Worm (Caenorhabditis elegans) whole organism, early embryonic: ENCODE data around the gene F58A6.1.

Source experiments
- B0310.2 ChIP-seq: sonication (generic microtip); optimal IDR thresholded peaks from 2 replicates; lab custom pipeline; 2016; ENCODE audit warnings: mild to moderate bottlenecking, missing genetic modification characterization, missing compliant biosample characterization
- F13C5.2 ChIP-seq: sonication (generic microtip); optimal IDR thresholded peaks from 2 replicates; lab custom pipeline; 2017; ENCODE audit warnings: mild to moderate bottlenecking, missing genetic modification characterization, inconsistent platforms, missing compliant biosample characterization
- aly-1 ChIP-seq: sonication (generic microtip); optimal IDR thresholded peaks from 2 replicates; lab custom pipeline; 2016; ENCODE audit warnings: missing genetic modification characterization, missing compliant biosample characterization
- ama-1 ChIP-seq: fragments of 150-350 bp; optimal IDR thresholded peaks from 2 replicates; lab custom pipeline; 2014
- ceh-13 ChIP-seq: fragments of 200-800 bp; sonication (Bioruptor generic); optimal IDR thresholded peaks from 2 replicates; lab custom pipeline; 2018; ENCODE audit warnings: mild to moderate bottlenecking, missing genetic modification characterization, missing compliant biosample characterization
- ceh-36 ChIP-seq: sonication (generic microtip); optimal IDR thresholded peaks from 2 replicates; lab custom pipeline; 2016; ENCODE audit warnings: missing genetic modification characterization, inconsistent platforms, missing compliant biosample characterization
- ets-7 ChIP-seq: sonication (generic microtip); optimal IDR thresholded peaks from 2 replicates; lab custom pipeline; 2016; ENCODE audit warnings: missing genotype, missing genetic modification characterization, missing compliant biosample characterization
- flt-1 ChIP-seq: fragments of 200-800 bp; sonication (Bioruptor generic); IDR thresholded peaks from 2 replicates; pipeline ENCODE4 v1.3.6; 2022; ENCODE audit warnings: missing genetic modification characterization, missing compliant biosample characterization
- hmbx-1 ChIP-seq: sonication (generic microtip); optimal IDR thresholded peaks from 2 replicates; lab custom pipeline; 2016; ENCODE audit warnings: mild to moderate bottlenecking, missing genetic modification characterization, missing compliant biosample characterization
- hmg-4 ChIP-seq: fragments of 200-800 bp; sonication (Bioruptor generic); optimal IDR thresholded peaks from 2 replicates; lab custom pipeline; 2018; ENCODE audit warnings: mild to moderate bottlenecking, missing genetic modification characterization, missing compliant biosample characterization
- hnd-1 ChIP-seq: sonication (generic microtip); optimal IDR thresholded peaks from 2 replicates; lab custom pipeline; 2016; ENCODE audit warnings: missing genetic modification characterization, missing compliant biosample characterization
- pes-1 ChIP-seq: fragments of 200-800 bp; sonication (Bioruptor generic); IDR thresholded peaks from 2 replicates; pipeline ENCODE4 v1.3.6; 2022; ENCODE audit warnings: missing genetic modification reagents, missing genetic modification characterization, missing compliant biosample characterization
- scrt-1 ChIP-seq: fragments of 200-800 bp; sonication (Bioruptor generic); IDR thresholded peaks from 2 replicates; pipeline ENCODE4 v1.3.6; 2022; ENCODE audit warnings: missing genetic modification characterization, missing compliant biosample characterization
- sea-1 ChIP-seq: fragments of 200-800 bp; sonication (Bioruptor generic); conservative IDR thresholded peaks from 2 replicates; pipeline ENCODE4 v1.3.6; 2022; ENCODE audit warnings: missing genetic modification characterization, missing compliant biosample characterization
- tbx-11 ChIP-seq: fragments of 200-800 bp; sonication (Bioruptor generic); IDR thresholded peaks from 2 replicates; pipeline ENCODE4 v1.3.6; 2022; ENCODE audit warnings: missing genetic modification characterization, missing compliant biosample characterization
- tbx-37 ChIP-seq: fragments of 200-800 bp; sonication (Bioruptor generic); conservative IDR thresholded peaks from 2 replicates; pipeline ENCODE4 v1.3.6; 2022; ENCODE audit warnings: missing genetic modification reagents, missing genetic modification characterization, missing compliant biosample characterization
- tra-4 ChIP-seq: sonication (generic microtip); optimal IDR thresholded peaks from 2 replicates; lab custom pipeline; 2017; ENCODE audit warnings: missing genetic modification characterization, missing compliant biosample characterization

F58A6.1 gene

DNA sequence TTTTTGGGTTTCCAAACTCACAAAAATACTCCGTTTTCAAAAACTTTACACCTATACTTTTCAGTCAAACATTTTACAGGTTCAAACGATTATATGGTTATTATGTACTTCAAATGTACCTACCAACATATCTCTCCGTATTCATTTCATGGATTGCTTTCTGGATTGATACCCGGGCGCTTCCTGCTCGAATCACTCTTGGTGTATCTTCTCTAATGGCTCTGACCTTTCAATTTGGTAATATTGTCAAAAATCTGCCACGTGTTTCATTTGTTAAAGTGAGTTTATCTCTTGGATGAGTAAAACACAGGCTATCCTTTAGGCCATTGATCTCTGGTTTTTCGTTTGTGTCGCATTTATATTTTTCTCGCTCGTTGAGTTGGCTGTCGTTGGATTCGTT, 10.9 kb upstream of the F58A6.1 start:
- TF ChIP-seq sea-1 (GFP tag; lab: Robert Waterston, UW) (no peak), hnd-1 (no peak), tra-4 (tag; lab: Kevin White, UChicago) (no peak), ceh-13 (GFP tag; lab: Kevin White, UChicago) (no peak), ceh-36 (tag; lab: Kevin White, UChicago) (no peak), tbx-11 (no peak), scrt-1 (GFP tag; lab: Robert Waterston, UW) (no peak), pes-1 (GFP tag; lab: Robert Waterston, UW) (no peak), tbx-37 (no peak), ama-1 (lab: Kevin White, UChicago) (no peak), ets-7 (tag; lab: Kevin White, UChicago) (no peak), hmbx-1 (tag; lab: Kevin White, UChicago) (no peak), flt-1 (GFP tag; lab: Robert Waterston, UW) (no peak), hmg-4 (GFP tag; lab: Kevin White, UChicago) (no peak), aly-1 (tag; lab: Kevin White, UChicago) (no peak), B0310.2 (tag; lab: Kevin White, UChicago) (no peak), F13C5.2 (tag; lab: Kevin White, UChicago) (no peak)

DNA sequence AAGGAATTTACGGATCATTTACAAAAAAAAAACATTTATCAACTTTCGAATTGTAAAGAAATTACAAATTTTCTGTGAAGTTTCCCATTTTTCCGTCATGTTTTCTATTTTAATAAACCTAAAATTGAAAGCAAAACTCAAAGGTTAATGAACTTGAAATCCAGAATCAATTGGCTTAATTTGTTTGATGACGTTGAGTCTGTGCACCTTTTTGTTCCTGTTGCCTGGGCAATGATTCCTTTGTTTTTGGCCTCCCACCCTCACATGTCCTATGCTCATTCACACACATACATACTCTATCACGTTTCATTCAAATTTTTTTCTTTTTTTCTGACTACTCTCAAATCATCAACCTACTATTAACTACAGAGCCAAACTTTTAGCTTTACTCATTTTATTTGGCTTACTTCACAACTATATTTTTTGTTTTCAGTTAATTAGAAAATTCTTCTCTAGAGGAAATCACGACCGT, 6.4 kb upstream of the F58A6.1 start, which contains the start of gene F58A6.2:
TSS of gene F58A6.2 (plus strand) at position 422 of the 472 bp plus-strand sequence.
- TF ChIP-seq ets-7 (tag; lab: Kevin White, UChicago): no peak
- no peak for TF ChIP-seq tbx-11
- no peak for TF ChIP-seq sea-1 (GFP tag; lab: Robert Waterston, UW)
- no peak for TF ChIP-seq hmg-4 (GFP tag; lab: Kevin White, UChicago)
- no peak for TF ChIP-seq ama-1 (lab: Kevin White, UChicago)
- TF ChIP-seq tra-4 (tag; lab: Kevin White, UChicago): no peak

DNA sequence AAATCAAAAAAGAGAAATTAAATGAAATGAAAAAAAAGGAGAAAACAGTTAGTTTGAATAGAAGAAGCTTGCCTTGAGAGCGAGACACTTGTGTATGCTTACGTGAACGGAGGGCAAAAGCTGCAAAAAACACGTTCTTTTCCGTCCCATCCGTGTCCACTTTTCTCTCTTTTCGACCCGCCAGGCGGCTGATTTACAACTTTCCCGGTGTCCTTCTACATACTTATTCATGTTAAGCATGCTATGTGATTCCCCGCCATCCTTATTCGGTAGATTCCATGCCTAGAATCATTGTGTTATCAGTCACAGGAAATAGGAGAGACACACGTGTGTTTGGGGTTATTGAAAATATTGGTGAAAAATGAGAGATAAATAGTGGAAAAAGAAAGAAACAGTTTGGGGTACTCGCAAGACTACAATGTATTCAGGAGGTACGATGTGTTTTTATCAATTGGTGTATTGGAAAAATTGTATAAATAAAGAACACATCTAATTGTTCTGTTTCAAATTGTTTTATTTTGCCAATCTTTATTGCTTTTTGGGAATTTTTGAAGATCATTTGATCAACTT, 689 bp upstream of the F58A6.1 start, which contains the start of gene nas-29:
TSS of gene nas-29 (minus strand) at position 92 of the 570 bp plus-strand sequence.
- TF ChIP-seq ceh-13 (GFP tag; lab: Kevin White, UChicago): no peak
- TF ChIP-seq B0310.2 (tag; lab: Kevin White, UChicago): no peak
- no peak for TF ChIP-seq ets-7 (tag; lab: Kevin White, UChicago)
- no peak for TF ChIP-seq hmbx-1 (tag; lab: Kevin White, UChicago)
- TF ChIP-seq sea-1 (GFP tag; lab: Robert Waterston, UW): no peak
- no peak for TF ChIP-seq ceh-36 (tag; lab: Kevin White, UChicago)
- no peak for TF ChIP-seq pes-1 (GFP tag; lab: Robert Waterston, UW)
- TF ChIP-seq scrt-1 (GFP tag; lab: Robert Waterston, UW): no peak

DNA sequence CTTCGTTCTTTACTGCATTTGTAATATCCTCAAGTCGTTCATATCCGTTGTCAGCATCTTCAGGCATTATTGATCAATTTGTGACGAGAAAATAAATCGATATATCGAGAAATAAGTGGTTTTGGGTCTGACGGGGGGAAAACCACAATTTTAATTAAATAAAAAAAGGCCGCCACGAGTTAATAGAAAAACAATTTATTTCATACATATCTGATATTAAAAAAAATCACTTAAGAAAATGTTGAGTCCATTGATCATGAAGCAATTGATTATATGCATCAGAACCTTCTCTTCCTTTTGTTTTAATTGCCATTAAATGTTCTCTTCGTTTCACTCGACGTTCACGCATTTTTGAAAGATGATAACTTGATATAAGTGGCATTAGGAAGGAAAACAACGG, 5.6 kb downstream of the F58A6.1 start, which contains the start of gene F58A6.5:
TSS of gene F58A6.5 (minus strand) at position 101 of the 400 bp plus-strand sequence.
- TF ChIP-seq ceh-36 (tag; lab: Kevin White, UChicago) (no peak), hmg-4 (GFP tag; lab: Kevin White, UChicago) (no peak), ceh-13 (GFP tag; lab: Kevin White, UChicago) (no peak), B0310.2 (tag; lab: Kevin White, UChicago) (no peak), flt-1 (GFP tag; lab: Robert Waterston, UW) (no peak), hmbx-1 (tag; lab: Kevin White, UChicago) (no peak), tbx-11 (no peak), tra-4 (tag; lab: Kevin White, UChicago) (no peak), ets-7 (tag; lab: Kevin White, UChicago) (no peak), sea-1 (GFP tag; lab: Robert Waterston, UW) (no peak), aly-1 (tag; lab: Kevin White, UChicago) (no peak), scrt-1 (GFP tag; lab: Robert Waterston, UW) (no peak), pes-1 (GFP tag; lab: Robert Waterston, UW) (no peak), tbx-37 (no peak), hnd-1 (no peak), ama-1 (lab: Kevin White, UChicago) (no peak)

DNA sequence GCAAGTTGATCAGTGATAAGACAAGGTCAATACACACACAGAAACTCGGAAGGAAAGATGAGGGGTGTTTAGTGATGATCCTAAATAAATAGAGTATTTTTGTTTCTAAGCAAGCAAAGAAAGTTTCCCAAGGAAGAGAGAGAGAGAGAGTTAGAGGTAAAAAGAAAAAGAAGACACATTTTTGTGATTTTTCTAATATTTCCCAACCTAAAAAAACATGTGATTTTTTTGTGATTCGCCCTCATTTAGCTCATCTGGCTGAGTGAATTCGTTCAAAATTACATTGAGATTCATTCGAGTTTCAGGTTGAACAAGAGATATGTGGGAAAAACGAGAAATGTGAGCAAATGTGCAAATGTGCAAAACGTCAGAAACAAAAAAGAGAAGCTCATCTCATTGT, 8.1 kb downstream of the F58A6.1 start, which contains the start of gene srb-16:
TSS of gene srb-16 (minus strand) at position 101 of the 400 bp plus-strand sequence.
- TF ChIP-seq ama-1 (lab: Kevin White, UChicago) (no peak), ceh-13 (GFP tag; lab: Kevin White, UChicago) (no peak), aly-1 (tag; lab: Kevin White, UChicago) (no peak)

DNA sequence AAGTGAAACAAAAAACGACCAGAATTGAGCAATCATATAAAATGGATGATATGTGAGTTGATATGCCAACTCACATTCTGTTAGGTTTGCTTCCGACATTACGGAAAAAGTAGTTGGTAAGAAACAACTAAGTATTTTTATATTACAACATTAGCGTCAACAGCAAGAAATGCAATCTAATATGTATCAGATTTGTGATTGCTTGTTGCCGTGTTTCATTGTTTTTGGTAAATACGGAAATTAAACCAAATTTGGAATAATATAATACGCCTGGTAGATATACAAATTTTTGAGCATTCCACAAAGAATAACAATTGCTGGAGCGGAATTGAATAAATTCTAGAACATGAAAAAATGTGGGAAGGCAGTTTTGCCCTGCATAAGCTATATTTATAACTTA, 11.8 kb downstream of the F58A6.1 start, which contains the start of gene srb-12:
TSS of gene srb-12 (minus strand) at position 101 of the 400 bp plus-strand sequence.
- TF ChIP-seq scrt-1 (GFP tag; lab: Robert Waterston, UW): no peak
- no peak for TF ChIP-seq pes-1 (GFP tag; lab: Robert Waterston, UW)
- TF ChIP-seq ama-1 (lab: Kevin White, UChicago): no peak

DNA sequence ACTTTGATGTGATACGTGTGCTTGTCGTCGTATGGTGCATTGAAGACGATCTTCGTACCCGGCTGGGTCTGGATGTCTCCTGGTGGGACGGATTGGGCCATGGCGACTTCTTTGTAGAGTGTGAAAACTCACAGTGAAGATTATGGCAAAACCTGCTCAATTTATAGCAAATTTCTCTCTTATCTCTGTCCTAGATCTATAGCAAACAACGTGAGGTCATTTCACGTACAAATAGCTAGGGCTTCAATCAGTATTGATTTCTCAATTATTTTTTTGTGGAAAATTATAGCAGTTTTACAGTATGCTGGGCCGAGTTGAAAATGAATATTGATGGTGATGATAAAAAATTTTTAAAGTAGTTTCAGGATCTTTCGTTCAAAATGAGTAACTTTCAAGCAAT, 14.3 kb downstream of the F58A6.1 start, which contains the start of gene msp-45:
TSS of gene msp-45 (minus strand) at position 101 of the 400 bp plus-strand sequence.
- no peak for TF ChIP-seq flt-1 (GFP tag; lab: Robert Waterston, UW)
- no peak for TF ChIP-seq sea-1 (GFP tag; lab: Robert Waterston, UW)
- no peak for TF ChIP-seq ceh-13 (GFP tag; lab: Kevin White, UChicago)

DNA sequence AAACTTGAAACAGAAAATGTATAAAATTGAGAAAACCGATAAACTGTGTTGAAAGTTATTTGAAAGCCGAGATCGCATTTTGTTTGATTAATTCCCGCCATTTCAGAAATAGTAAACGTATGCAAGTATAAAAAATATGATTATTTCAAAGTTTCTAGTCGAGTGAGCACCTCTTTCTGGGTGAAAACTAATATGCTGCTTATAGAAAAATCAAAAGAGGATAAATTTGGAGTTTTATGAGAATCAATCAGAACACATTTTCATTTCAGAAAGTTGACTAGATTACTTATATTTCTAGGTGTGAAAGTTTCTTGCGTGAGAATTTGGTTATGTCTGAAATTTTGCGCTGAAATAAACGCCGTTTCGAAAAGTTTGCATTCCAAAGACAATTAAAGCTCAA, 14.8 kb downstream of the F58A6.1 start, which contains the start of gene srb-13:
TSS of gene srb-13 (minus strand) at position 101 of the 400 bp plus-strand sequence.
- TF ChIP-seq tra-4 (tag; lab: Kevin White, UChicago) (no peak), hmbx-1 (tag; lab: Kevin White, UChicago) (no peak), ceh-13 (GFP tag; lab: Kevin White, UChicago) (no peak), hmg-4 (GFP tag; lab: Kevin White, UChicago) (no peak), aly-1 (tag; lab: Kevin White, UChicago) (no peak), tbx-37 (no peak)
